Fruit fly (Drosophila melanogaster) whole organism: Measurements from ENCODE around the gene CAH7.

Source experiments
- CG8478 ChIP-seq: fragments of >200 bp; optimal IDR thresholded peaks from 2 replicates; lab custom pipeline; 2018; ENCODE audit warnings: inconsistent platforms
- Dll ChIP-seq: fragments of >200 bp; optimal IDR thresholded peaks from 2 replicates; lab custom pipeline; 2017
- EcR ChIP-seq, 2 experiments: fragments of >200 bp; optimal IDR thresholded peaks; 2 replicates each; lab custom pipeline; 2017; ENCODE audit warnings: missing biosample characterization in 2 of 2, missing genetic modification characterization in 2 of 2, missing genetic modification reagents in 2 of 2
- pan ChIP-seq: fragments of >200 bp; optimal IDR thresholded peaks from 2 replicates; lab custom pipeline; 2017
- psq ChIP-seq: fragments of >200 bp; optimal IDR thresholded peaks from 2 replicates; lab custom pipeline; 2017
- usp ChIP-seq: fragments of >200 bp; optimal IDR thresholded peaks from 2 replicates; lab custom pipeline; 2017; ENCODE audit warnings: missing biosample characterization, missing genetic modification characterization, mixed read lengths

CAH7 gene

dm6 chr3R:10112195-10112594 is at the start of gene CAH7:
Gene CAH7 (plus strand): TSS chr3R:10112237.
- TF ChIP-seq CG8478 (lab: Kevin White, UChicago) = no peak
- no peak for TF ChIP-seq psq (lab: Kevin White, UChicago)
- TF ChIP-seq Dll (lab: Kevin White, UChicago) = no peak
- TF ChIP-seq usp (GFP tag; lab: Kevin White, UChicago) = no peak
- TF ChIP-seq EcR (GFP tag; optimal IDR thresholded peaks at IDR 0.05; lab: Kevin White, UChicago) = no peak
- no peak for TF ChIP-seq pan (lab: Kevin White, UChicago)

dm6 chr3R:10062324-10062723 is 49.7 kb upstream of the CAH7 start, which contains the start of gene CG33630:
Gene CG33630 (plus strand): TSS chr3R:10062624.
- TF ChIP-seq pan (lab: Kevin White, UChicago) = no peak

DNA sequence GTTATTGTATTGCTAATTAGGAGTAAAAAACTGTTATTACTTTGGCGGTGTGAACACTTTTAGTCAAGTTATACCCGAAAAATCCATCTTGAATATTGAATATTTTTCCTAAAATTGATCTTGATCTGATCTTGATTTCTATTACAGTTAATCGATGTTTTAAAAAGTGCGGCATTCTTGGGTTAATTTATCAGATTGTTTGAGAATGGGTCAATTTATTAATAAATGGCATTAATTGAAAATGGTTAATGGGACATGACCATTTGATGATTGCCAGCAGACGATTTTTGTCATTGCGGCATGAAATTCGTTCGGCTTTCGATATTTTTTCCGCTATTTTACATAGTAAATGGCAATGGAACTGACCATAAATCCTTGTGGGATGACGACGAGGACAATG is 48.3 kb upstream of the CAH7 start, which contains the start of gene CG33631:
Gene CG33631 (plus strand): TSS at position 301 of the 400 bp plus-strand sequence.
- TF ChIP-seq CG8478 (lab: Kevin White, UChicago) (no peak), usp (GFP tag; lab: Kevin White, UChicago) (no peak), psq (lab: Kevin White, UChicago) (no peak), Dll (lab: Kevin White, UChicago) (no peak), EcR (GFP tag; optimal IDR thresholded peaks at IDR 0.05; lab: Kevin White, UChicago) (no peak), pan (lab: Kevin White, UChicago) (no peak)

- no peak for TF ChIP-seq psq (lab: Kevin White, UChicago)
- no peak for TF ChIP-seq pan (lab: Kevin White, UChicago)
- TF ChIP-seq EcR (GFP tag; optimal IDR thresholded peaks at IDR 0.05; lab: Kevin White, UChicago) = no peak
- TF ChIP-seq Dll (lab: Kevin White, UChicago) = no peak
- TF ChIP-seq CG8478 (lab: Kevin White, UChicago) = no peak
- no peak for TF ChIP-seq usp (GFP tag; lab: Kevin White, UChicago)
These were observed 45.6 kb upstream of the CAH7 start, which contains the start of gene CG33783 for dm6 chr3R:10066470-10066869. Gene CG33783 (plus strand): TSS chr3R:10066770.

DNA sequence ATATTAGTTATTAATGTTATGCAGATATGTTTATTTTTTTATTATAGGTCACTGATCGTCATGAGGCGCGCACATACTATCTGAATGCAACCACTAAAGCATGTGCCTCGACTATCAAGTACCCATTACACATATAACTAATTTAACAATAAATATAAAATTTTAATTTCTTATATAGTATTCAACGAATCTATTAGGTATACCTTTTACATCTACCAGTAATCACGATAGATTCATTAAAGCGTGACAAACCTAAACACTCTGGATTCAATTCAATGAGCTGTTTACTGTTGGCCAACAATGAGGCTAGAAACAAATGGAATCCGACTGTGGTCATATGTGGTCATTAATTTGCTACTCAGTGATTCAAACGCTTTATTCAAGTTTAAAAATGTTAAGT is 44.4 kb upstream of the CAH7 start, which contains the start of gene CG33784:
Gene CG33784 (plus strand): TSS at position 301 of the 400 bp plus-strand sequence.
- no peak for TF ChIP-seq EcR (GFP tag; optimal IDR thresholded peaks at IDR 0.05; lab: Kevin White, UChicago)

DNA sequence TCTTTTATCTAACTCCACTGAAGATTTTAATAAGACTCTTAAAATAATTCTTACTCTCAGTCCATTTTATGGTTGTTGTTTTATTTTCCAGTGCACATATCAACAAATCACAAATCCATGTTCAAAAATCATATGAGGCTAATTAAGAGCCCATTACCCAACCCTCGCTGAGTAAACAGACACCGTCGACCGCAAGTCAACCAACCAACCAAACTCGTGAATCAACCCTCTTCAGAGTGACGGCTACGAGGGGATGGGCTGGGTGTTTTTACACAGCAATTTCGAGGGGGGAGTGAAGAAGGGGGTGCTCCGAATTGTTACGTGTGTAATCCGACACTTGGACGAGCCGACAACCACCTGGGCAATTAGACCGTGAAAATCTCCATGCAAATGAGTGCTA is 43.3 kb upstream of the CAH7 start:
- TF ChIP-seq Dll (lab: Kevin White, UChicago) (no peak), pan (lab: Kevin White, UChicago) (no peak), usp (GFP tag; lab: Kevin White, UChicago) (no peak), psq (lab: Kevin White, UChicago) (no peak), CG8478 (lab: Kevin White, UChicago) (no peak), EcR (GFP tag; optimal IDR thresholded peaks at IDR 0.05; lab: Kevin White, UChicago) (no peak)

- TF ChIP-seq CG8478 (lab: Kevin White, UChicago) = no peak
These were observed 41.8 kb upstream of the CAH7 start for dm6 chr3R:10070195-10070594.

dm6 chr3R:10070817-10071216 is 41.2 kb upstream of the CAH7 start, which contains the start of gene nerfin-2:
Gene nerfin-2 (plus strand): TSS chr3R:10071117.
- TF ChIP-seq usp (GFP tag; lab: Kevin White, UChicago) (no peak), Dll (lab: Kevin White, UChicago) (no peak), CG8478 (lab: Kevin White, UChicago) (no peak), EcR (GFP tag; optimal IDR thresholded peaks at IDR 0.05; lab: Kevin White, UChicago) (no peak), pan (lab: Kevin White, UChicago) (no peak), psq (lab: Kevin White, UChicago) (no peak)

dm6 chr3R:10075323-10075788 is 36.7 kb upstream of the CAH7 start, which contains the start of gene Alp13:
Gene Alp13 (minus strand): TSS chr3R:10075373.
- TF ChIP-seq usp (GFP tag; lab: Kevin White, UChicago) (no peak), CG8478 (lab: Kevin White, UChicago) (no peak), pan (lab: Kevin White, UChicago) (no peak), psq (lab: Kevin White, UChicago) (no peak), Dll (lab: Kevin White, UChicago) (no peak), EcR (GFP tag; optimal IDR thresholded peaks at IDR 0.05; lab: Kevin White, UChicago) (no peak)

dm6 chr3R:10076665-10077064 is 35.4 kb upstream of the CAH7 start:
- no peak for TF ChIP-seq EcR (GFP tag; optimal IDR thresholded peaks at IDR 0.05; lab: Kevin White, UChicago)
- no peak for TF ChIP-seq usp (GFP tag; lab: Kevin White, UChicago)

DNA sequence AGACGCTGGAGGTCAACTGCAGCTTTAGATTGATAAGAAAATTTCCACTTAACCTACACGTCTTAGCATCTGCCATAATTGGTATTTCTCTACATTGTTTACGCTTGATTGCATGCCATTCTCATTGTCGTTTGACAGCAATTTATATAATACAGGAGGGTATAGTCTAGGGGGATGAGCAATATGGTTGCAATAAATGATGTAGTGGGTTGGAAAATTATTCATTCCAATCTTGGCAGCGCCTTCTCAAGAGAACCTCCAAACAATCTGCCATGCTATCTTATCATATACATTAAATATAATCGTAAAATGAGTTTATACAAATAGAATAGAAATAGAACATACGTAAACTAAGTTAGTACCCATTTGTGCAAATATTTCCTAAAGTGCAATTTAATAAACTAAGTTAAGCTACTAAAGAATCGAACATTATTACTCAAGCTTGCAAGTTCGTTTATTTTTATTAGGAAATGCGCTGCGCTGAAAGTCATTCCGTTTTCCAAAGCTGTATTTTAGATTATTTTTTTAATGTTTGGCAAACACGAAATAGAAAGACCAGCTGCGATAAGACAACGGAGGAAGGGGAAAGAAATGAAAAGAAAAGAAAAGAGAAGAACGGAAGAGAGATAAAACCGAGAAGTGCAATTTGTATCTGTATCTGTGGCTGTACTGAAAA is 33.4 kb upstream of the CAH7 start:
- no peak for TF ChIP-seq Dll (lab: Kevin White, UChicago)
- TF ChIP-seq CG8478 (lab: Kevin White, UChicago) = no peak
- no peak for TF ChIP-seq usp (GFP tag; lab: Kevin White, UChicago)
- TF ChIP-seq psq (lab: Kevin White, UChicago) = no peak
- TF ChIP-seq EcR (GFP tag; optimal IDR thresholded peaks at IDR 0.05; lab: Kevin White, UChicago) = no peak
- TF ChIP-seq pan (lab: Kevin White, UChicago) = no peak

DNA sequence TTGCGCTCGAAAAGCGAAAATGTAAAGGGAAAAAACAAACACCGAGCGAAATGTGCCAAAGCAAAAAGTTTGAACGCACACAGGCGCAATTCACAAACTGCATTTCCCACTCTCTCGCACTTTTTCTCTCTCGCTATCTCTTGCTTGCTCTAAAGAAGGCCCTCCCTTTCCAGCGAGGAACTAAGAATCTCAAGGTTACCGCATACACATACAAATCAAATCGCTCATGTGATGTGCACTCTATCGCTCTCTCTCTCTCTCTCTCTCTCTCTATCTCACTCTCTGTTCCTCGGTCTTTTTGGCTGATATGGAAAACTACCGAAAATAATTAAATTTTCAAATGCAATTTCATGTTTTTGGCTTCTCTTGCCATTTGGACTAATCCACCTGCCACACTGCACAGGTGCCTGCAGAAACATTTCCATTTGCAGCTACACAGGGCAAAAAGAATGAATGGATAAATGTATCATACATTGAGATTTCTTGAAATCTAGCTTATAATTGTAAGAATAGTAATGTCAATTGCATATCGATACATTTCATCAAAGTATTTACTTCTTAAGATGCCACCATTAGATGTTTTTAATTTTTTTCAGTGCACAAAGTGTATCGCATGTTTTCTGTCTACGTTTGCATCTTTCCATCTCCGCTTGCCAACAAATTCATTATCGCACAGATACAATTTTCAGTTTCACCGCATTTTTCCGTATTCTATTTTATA is 32.6 kb upstream of the CAH7 start:
- TF ChIP-seq usp (GFP tag; lab: Kevin White, UChicago) = no peak
- peak; percentile 19 for TF ChIP-seq CG8478 (lab: Kevin White, UChicago)
